Worm (Caenorhabditis elegans) whole organism, L1 larva: ENCODE measurements around the gene skr-17.

Experiments
- aha-1 ChIP-seq: fragments of 150-350 bp; optimal IDR thresholded peaks from 2 replicates; lab custom pipeline; 2014; ENCODE audit warnings: missing biosample characterization, missing genetic modification characterization
- ama-1 ChIP-seq: fragments of 150-350 bp; optimal IDR thresholded peaks from 2 replicates; lab custom pipeline; 2014
- ceh-8 ChIP-seq: fragments of 200-800 bp; sonication (Bioruptor generic); optimal IDR thresholded peaks from 2 replicates; lab custom pipeline; 2018; ENCODE audit warnings: mild to moderate bottlenecking, missing genetic modification characterization, moderate library complexity, missing compliant biosample characterization
- egl-27 ChIP-seq, 2 experiments: fragments of 150-350 bp in 1 of 2; sonication (generic microtip); optimal IDR thresholded peaks; 3 replicates each; lab custom pipeline; 2017 to 2018; ENCODE audit warnings: missing biosample characterization in 2 of 2, missing genetic modification characterization in 2 of 2, missing genetic modification reagents in 2 of 2
- nhr-76 ChIP-seq: sonication (generic microtip); optimal IDR thresholded peaks from 2 replicates; lab custom pipeline; 2017; ENCODE audit warnings: missing biosample characterization, missing genetic modification characterization
- nhr-77 ChIP-seq: fragments of 150-350 bp; optimal IDR thresholded peaks from 2 replicates; lab custom pipeline; 2014; ENCODE audit warnings: missing biosample characterization, missing genetic modification characterization
- snpc-4 ChIP-seq: fragments of 150-350 bp; optimal IDR thresholded peaks from 2 replicates; lab custom pipeline; 2014; ENCODE audit warnings: missing biosample characterization, missing genetic modification characterization
- unc-98 ChIP-seq: fragments of 200-800 bp; sonication (Bioruptor generic); IDR thresholded peaks from 2 replicates; pipeline ENCODE4 v1.3.6; 2022; ENCODE audit warnings: missing genetic modification characterization, missing compliant biosample characterization
- zag-1 ChIP-seq: fragments of 150-350 bp; optimal IDR thresholded peaks from 2 replicates; lab custom pipeline; 2014; ENCODE audit warnings: missing biosample characterization, missing genetic modification characterization

DNA sequence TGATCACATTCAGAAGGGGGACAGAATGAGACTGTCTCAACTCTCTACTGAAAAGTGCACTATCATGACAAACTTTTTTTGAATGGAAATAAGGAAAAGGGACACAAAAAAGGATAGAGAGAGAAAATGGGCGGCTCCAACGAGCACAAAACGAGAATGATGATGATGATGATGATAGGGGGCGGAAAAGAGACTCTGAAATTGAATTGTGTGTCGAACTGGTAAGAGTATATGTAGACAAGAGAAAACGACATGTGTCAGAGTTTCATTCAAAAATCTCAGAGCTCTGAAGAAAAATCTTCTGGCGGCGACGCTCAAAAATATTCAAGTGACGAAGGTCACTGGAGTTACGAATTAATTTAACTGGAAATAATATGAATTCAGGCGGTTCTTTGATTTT lies 12.0 kb downstream of the skr-17 start:
- no peak for TF ChIP-seq unc-98
- no peak for TF ChIP-seq zag-1 (tag; lab: Kevin White, UChicago)
- TF ChIP-seq snpc-4: no peak
- TF ChIP-seq ceh-8: no peak
- TF ChIP-seq nhr-76 (tag; lab: Kevin White, UChicago): no peak
- TF ChIP-seq aha-1 (tag; lab: Kevin White, UChicago): no peak
- no peak for TF ChIP-seq ama-1 (lab: Kevin White, UChicago)
- TF ChIP-seq nhr-77 (tag; lab: Kevin White, UChicago): no peak
- TF ChIP-seq egl-27 (tag; optimal IDR thresholded peaks at IDR 0.05; lab: Kevin White, UChicago): no peak
